Worm (Caenorhabditis elegans) whole organism, L3 larva: ENCODE results near the gene R12H7.4.

Source experiments
- R02D3.7 ChIP-seq: fragments of 150-350 bp; optimal IDR thresholded peaks from 2 replicates; lab custom pipeline; 2014; ENCODE audit warnings: missing biosample characterization, missing genetic modification characterization
- aly-2 ChIP-seq: fragments of 150-350 bp; optimal IDR thresholded peaks from 2 replicates; lab custom pipeline; 2014; ENCODE audit warnings: missing biosample characterization, missing genetic modification characterization
- ceh-16 ChIP-seq: sonication (generic microtip); optimal IDR thresholded peaks from 2 replicates; lab custom pipeline; 2017; ENCODE audit warnings: missing biosample characterization, missing genetic modification characterization
- ceh-82 ChIP-seq: fragments of 150-350 bp; optimal IDR thresholded peaks from 2 replicates; lab custom pipeline; 2014; ENCODE audit warnings: missing biosample characterization, missing genetic modification characterization
- egl-27 ChIP-seq: sonication (generic microtip); optimal IDR thresholded peaks from 4 replicates; lab custom pipeline; 2017; ENCODE audit warnings: missing biosample characterization, missing genetic modification reagents, missing genetic modification characterization
- nhr-11 ChIP-seq: fragments of 150-350 bp; optimal IDR thresholded peaks from 2 replicates; lab custom pipeline; 2014; ENCODE audit warnings: missing biosample characterization, missing genetic modification characterization
- nhr-28 ChIP-seq: fragments of 150-350 bp; optimal IDR thresholded peaks from 2 replicates; lab custom pipeline; 2014; ENCODE audit warnings: missing biosample characterization, missing genetic modification characterization
- nhr-67 ChIP-seq: fragments of 150-350 bp; optimal IDR thresholded peaks from 2 replicates; lab custom pipeline; 2014; ENCODE audit warnings: missing biosample characterization, missing genetic modification characterization
- nhr-76 ChIP-seq: fragments of 150-350 bp; sonication (generic microtip); optimal IDR thresholded peaks from 5 replicates; lab custom pipeline; 2014; ENCODE audit warnings: missing biosample characterization, missing genetic modification characterization
- pha-4 ChIP-seq: fragments of 150-350 bp; optimal IDR thresholded peaks from 2 replicates; lab custom pipeline; 2014; ENCODE audit warnings: missing biosample characterization, missing genetic modification reagents, missing genetic modification characterization
- pqm-1 ChIP-seq: fragments of 150-350 bp; optimal IDR thresholded peaks from 2 replicates; lab custom pipeline; 2017; ENCODE audit warnings: missing biosample characterization, missing genetic modification characterization, inconsistent platforms
- snpc-4 ChIP-seq: fragments of 150-350 bp; optimal IDR thresholded peaks from 2 replicates; lab custom pipeline; 2014; ENCODE audit warnings: missing biosample characterization, missing genetic modification characterization
- unc-62 ChIP-seq: fragments of 150-350 bp; sonication (generic microtip); optimal IDR thresholded peaks from 4 replicates; lab custom pipeline; 2014; ENCODE audit warnings: missing biosample characterization, missing genetic modification reagents, missing genetic modification characterization
- zag-1 ChIP-seq: fragments of 150-350 bp; optimal IDR thresholded peaks from 2 replicates; lab custom pipeline; 2014; ENCODE audit warnings: missing biosample characterization, missing genetic modification characterization

ce11 chrX:13178347-13178746 lies 38.6 kb upstream of the R12H7.4 start, which contains the start of gene nlp-3:
- TF ChIP-seq nhr-76 (tag; lab: Kevin White, UChicago) (no peak), pqm-1 (tag; lab: Kevin White, UChicago) (no peak), egl-27 (tag; lab: Kevin White, UChicago) (no peak), R02D3.7 (no peak), pha-4 (tag; lab: Kevin White, UChicago) (no peak), ceh-82 (no peak), unc-62 (GFP tag; lab: Kevin White, UChicago) (no peak), ceh-16 (tag; lab: Kevin White, UChicago) (no peak), nhr-11 (no peak), nhr-28 (tag; lab: Kevin White, UChicago) (no peak), aly-2 (no peak), snpc-4 (tag; lab: Kevin White, UChicago) (no peak), nhr-67 (tag; lab: Kevin White, UChicago) (no peak), zag-1 (tag; lab: Kevin White, UChicago) (no peak)
